Worm (Caenorhabditis elegans) whole organism, mixed stage, embryonic: ENCODE results near the gene srd-74.

Experiments
- M03D4.4 ChIP-seq: sonication (generic microtip); optimal IDR thresholded peaks from 2 replicates; lab custom pipeline; 2017; ENCODE audit warnings: mild to moderate bottlenecking, missing genetic modification characterization, missing compliant biosample characterization
- bed-3 ChIP-seq: fragments of 200-800 bp; sonication (Bioruptor generic); optimal IDR thresholded peaks from 3 replicates; lab custom pipeline; 2018; ENCODE audit warnings: mild to moderate bottlenecking, missing genetic modification characterization, moderate library complexity, missing compliant biosample characterization
- blmp-1 ChIP-seq: fragments of 150-350 bp; optimal IDR thresholded peaks from 2 replicates; lab custom pipeline; 2014; ENCODE audit warnings: missing biosample characterization, missing genetic modification characterization
- ceh-39 ChIP-seq: fragments of 150-350 bp; optimal IDR thresholded peaks from 2 replicates; lab custom pipeline; 2014; ENCODE audit warnings: missing biosample characterization, missing genetic modification characterization
- ceh-43 ChIP-seq: fragments of 200-800 bp; sonication (Bioruptor generic); optimal IDR thresholded peaks from 2 replicates; lab custom pipeline; 2018; ENCODE audit warnings: mild to moderate bottlenecking, missing genetic modification characterization, moderate library complexity, missing compliant biosample characterization
- ceh-83 ChIP-seq: fragments of 200-800 bp; sonication (Bioruptor generic); optimal IDR thresholded peaks from 2 replicates; lab custom pipeline; 2018; ENCODE audit warnings: mild to moderate bottlenecking, missing genetic modification characterization, missing compliant biosample characterization
- ces-1 ChIP-seq: fragments of 150-350 bp; optimal IDR thresholded peaks from 2 replicates; lab custom pipeline; 2014; ENCODE audit warnings: missing biosample characterization, missing genetic modification reagents, missing genetic modification characterization
- cnd-1 ChIP-seq: fragments of 200-800 bp; sonication (Bioruptor generic); optimal IDR thresholded peaks from 2 replicates; lab custom pipeline; 2018; ENCODE audit warnings: mild to moderate bottlenecking, missing genetic modification characterization, missing compliant biosample characterization
- drap-1 ChIP-seq: fragments of 200-800 bp; sonication (Bioruptor generic); optimal IDR thresholded peaks from 3 replicates; lab custom pipeline; 2018; ENCODE audit warnings: mild to moderate bottlenecking, missing genetic modification characterization, missing compliant biosample characterization
- elt-1 ChIP-seq: sonication (generic microtip); optimal IDR thresholded peaks from 2 replicates; lab custom pipeline; 2017; ENCODE audit warnings: missing genetic modification characterization, mild to moderate bottlenecking, missing compliant biosample characterization, antibody characterized with exemption, moderate library complexity, borderline replicate concordance; ENCODE audit not compliant: insufficient read depth
- elt-3 ChIP-seq: fragments of 150-350 bp; optimal IDR thresholded peaks from 2 replicates; lab custom pipeline; 2014; ENCODE audit warnings: missing biosample characterization, missing genetic modification characterization
- flh-1 ChIP-seq: fragments of 200-800 bp; sonication (Bioruptor generic); optimal IDR thresholded peaks from 2 replicates; lab custom pipeline; 2018; ENCODE audit warnings: mild to moderate bottlenecking, missing genetic modification characterization, moderate library complexity, missing compliant biosample characterization
- ham-2 ChIP-seq: fragments of 200-800 bp; sonication (Bioruptor generic); optimal IDR thresholded peaks from 2 replicates; lab custom pipeline; 2018; ENCODE audit warnings: mild to moderate bottlenecking, missing genetic modification characterization, missing compliant biosample characterization
- hlh-1 ChIP-seq: fragments of 150-350 bp; optimal IDR thresholded peaks from 2 replicates; lab custom pipeline; 2014; ENCODE audit warnings: missing biosample characterization, missing genetic modification reagents, missing genetic modification characterization
- lin-13 ChIP-seq: fragments of 150-350 bp; optimal IDR thresholded peaks from 2 replicates; lab custom pipeline; 2014; ENCODE audit warnings: missing biosample characterization, missing genetic modification characterization
- lin-32 ChIP-seq: fragments of 200-800 bp; sonication (Bioruptor generic); optimal IDR thresholded peaks from 2 replicates; lab custom pipeline; 2018; ENCODE audit warnings: mild to moderate bottlenecking, missing genetic modification characterization, missing compliant biosample characterization
- lsy-2 ChIP-seq: fragments of 150-350 bp; optimal IDR thresholded peaks from 2 replicates; lab custom pipeline; 2014; ENCODE audit warnings: missing biosample characterization, missing genetic modification characterization
- mab-5 ChIP-seq: fragments of 150-350 bp; optimal IDR thresholded peaks from 2 replicates; lab custom pipeline; 2014; ENCODE audit warnings: missing biosample characterization, missing genetic modification characterization
- mep-1 ChIP-seq: fragments of 150-350 bp; optimal IDR thresholded peaks from 2 replicates; lab custom pipeline; 2017; ENCODE audit warnings: missing biosample characterization, missing genetic modification reagents, missing genetic modification characterization, inconsistent platforms
- nhr-12 ChIP-seq: fragments of 150-350 bp; optimal IDR thresholded peaks from 2 replicates; lab custom pipeline; 2014; ENCODE audit warnings: missing biosample characterization, missing genetic modification characterization
- nhr-2 ChIP-seq: fragments of 150-350 bp; optimal IDR thresholded peaks from 2 replicates; lab custom pipeline; 2014; ENCODE audit warnings: missing biosample characterization, missing genetic modification characterization
- nhr-237 ChIP-seq: fragments of 150-350 bp; optimal IDR thresholded peaks from 2 replicates; lab custom pipeline; 2014; ENCODE audit warnings: missing biosample characterization, missing genetic modification characterization
- nhr-76 ChIP-seq: sonication (generic microtip); optimal IDR thresholded peaks from 2 replicates; lab custom pipeline; 2017; ENCODE audit warnings: missing biosample characterization, missing genetic modification characterization
- pha-4 ChIP-seq: fragments of 150-350 bp; optimal IDR thresholded peaks from 2 replicates; lab custom pipeline; 2018; ENCODE audit warnings: missing biosample characterization, missing genetic modification reagents, missing genetic modification characterization
- sem-2 ChIP-seq: fragments of 200-800 bp; sonication (Bioruptor generic); optimal IDR thresholded peaks from 2 replicates; lab custom pipeline; 2018; ENCODE audit warnings: mild to moderate bottlenecking, missing genetic modification characterization, missing compliant biosample characterization
- snpc-4 ChIP-seq: fragments of 150-350 bp; optimal IDR thresholded peaks from 2 replicates; lab custom pipeline; 2014; ENCODE audit warnings: missing biosample characterization, missing genetic modification characterization
- sptf-1 ChIP-seq: sonication (generic microtip); optimal IDR thresholded peaks from 2 replicates; lab custom pipeline; 2017; ENCODE audit warnings: mild to moderate bottlenecking, missing genetic modification characterization, moderate library complexity, missing compliant biosample characterization
- tbx-8 ChIP-seq: fragments of 200-800 bp; sonication (Bioruptor generic); optimal IDR thresholded peaks from 2 replicates; lab custom pipeline; 2018; ENCODE audit warnings: mild to moderate bottlenecking, missing genetic modification characterization, moderate library complexity, missing compliant biosample characterization
- unc-120 ChIP-seq: sonication (generic microtip); optimal IDR thresholded peaks from 2 replicates; lab custom pipeline; 2017; ENCODE audit warnings: missing genetic modification characterization, missing compliant biosample characterization; ENCODE audit not compliant: poor library complexity, severe bottlenecking
- unc-39 ChIP-seq: fragments of 150-350 bp; optimal IDR thresholded peaks from 2 replicates; lab custom pipeline; 2014; ENCODE audit warnings: missing biosample characterization, missing genetic modification characterization
- unc-62 ChIP-seq: fragments of 150-350 bp; optimal IDR thresholded peaks from 2 replicates; lab custom pipeline; 2014; ENCODE audit warnings: missing biosample characterization, missing genetic modification reagents, missing genetic modification characterization
- zip-8 ChIP-seq: fragments of 150-350 bp; optimal IDR thresholded peaks from 2 replicates; lab custom pipeline; 2014; ENCODE audit warnings: missing biosample characterization, missing genetic modification characterization
- ztf-11 ChIP-seq: fragments of 150-350 bp; optimal IDR thresholded peaks from 2 replicates; lab custom pipeline; 2014; ENCODE audit warnings: missing biosample characterization, missing genetic modification characterization

Gene srd-74

DNA sequence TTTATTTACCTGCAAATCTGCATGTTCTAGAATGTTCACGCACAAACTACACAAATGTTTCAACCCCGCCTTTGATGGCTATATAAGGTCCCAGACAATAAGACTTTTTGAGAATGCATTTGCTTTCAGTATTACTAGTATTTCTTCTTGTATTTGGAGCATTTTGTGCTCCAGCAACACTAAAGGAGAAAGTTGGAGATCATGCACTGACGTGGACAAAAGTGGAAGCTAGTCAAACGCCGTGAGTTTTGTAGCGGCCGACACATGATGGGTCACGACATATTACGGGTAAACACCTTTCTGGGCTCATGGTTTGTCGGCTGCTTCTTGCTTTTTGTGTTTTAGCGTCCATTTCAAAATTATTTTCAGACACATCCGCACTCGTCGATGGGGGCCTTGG lies 28.5 kb downstream of the srd-74 start, which contains the start of gene C18D11.6:
TSS of gene C18D11.6 (plus strand) at position 110 of the 400 bp plus-strand sequence.
- no peak for TF ChIP-seq ceh-83 (GFP tag; lab: Kevin White, UChicago)
- TF ChIP-seq bed-3 (GFP tag; lab: Kevin White, UChicago): no peak
- TF ChIP-seq ztf-11 (tag; lab: Kevin White, UChicago): no peak
- no peak for TF ChIP-seq nhr-237 (tag; lab: Kevin White, UChicago)
- TF ChIP-seq unc-120: no peak
- TF ChIP-seq nhr-12 (tag; lab: Kevin White, UChicago): no peak
- no peak for TF ChIP-seq blmp-1 (tag; lab: Kevin White, UChicago)
- TF ChIP-seq ces-1 (GFP tag; lab: Kevin White, UChicago): no peak
- TF ChIP-seq cnd-1: no peak
- no peak for TF ChIP-seq ham-2 (GFP tag; lab: Kevin White, UChicago)
- TF ChIP-seq flh-1 (GFP tag; lab: Kevin White, UChicago): no peak
- no peak for TF ChIP-seq lin-13
- no peak for TF ChIP-seq ceh-39
- TF ChIP-seq lin-32: no peak
- TF ChIP-seq mep-1 (tag; lab: Kevin White, UChicago): no peak

DNA sequence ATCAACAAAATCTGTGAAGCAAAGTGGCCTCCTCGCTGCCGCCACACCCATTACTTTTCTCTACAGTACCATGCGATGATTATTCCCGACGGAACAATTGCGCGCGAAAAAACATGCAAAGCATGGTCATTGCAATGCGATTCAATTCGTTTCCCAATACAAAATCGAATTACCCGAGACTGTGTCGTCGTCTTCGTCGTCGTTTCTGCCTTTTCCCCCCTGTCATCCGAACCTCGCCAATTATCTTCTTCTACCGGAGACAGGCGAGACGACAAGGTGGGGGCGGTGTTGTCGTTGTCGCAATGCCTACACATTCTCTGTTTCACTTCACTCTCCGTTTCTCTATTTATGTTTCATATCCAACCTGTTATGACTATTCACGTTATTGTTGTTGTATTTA lies 29.9 kb downstream of the srd-74 start:
- TF ChIP-seq blmp-1 (tag; lab: Kevin White, UChicago) (peak; percentile 10), sptf-1 (no peak)

ce11 chrIII:11814653-11815052 lies 32.8 kb downstream of the srd-74 start:
- peak; percentile 58 for TF ChIP-seq blmp-1 (tag; lab: Kevin White, UChicago)
- no peak for TF ChIP-seq drap-1 (GFP tag; lab: Kevin White, UChicago)

ce11 chrIII:11816523-11817003 lies 34.7 kb downstream of the srd-74 start, which contains the start of gene C18D11.1:
C18D11.1 (plus strand) TSS chrIII:11816573.
- TF ChIP-seq ceh-43 (GFP tag; lab: Kevin White, UChicago) (no peak), unc-62 (GFP tag; lab: Kevin White, UChicago) (peak; percentile 60), sptf-1 (no peak)
- TF ChIP-seq, all 35 proteins: peak for 1

DNA sequence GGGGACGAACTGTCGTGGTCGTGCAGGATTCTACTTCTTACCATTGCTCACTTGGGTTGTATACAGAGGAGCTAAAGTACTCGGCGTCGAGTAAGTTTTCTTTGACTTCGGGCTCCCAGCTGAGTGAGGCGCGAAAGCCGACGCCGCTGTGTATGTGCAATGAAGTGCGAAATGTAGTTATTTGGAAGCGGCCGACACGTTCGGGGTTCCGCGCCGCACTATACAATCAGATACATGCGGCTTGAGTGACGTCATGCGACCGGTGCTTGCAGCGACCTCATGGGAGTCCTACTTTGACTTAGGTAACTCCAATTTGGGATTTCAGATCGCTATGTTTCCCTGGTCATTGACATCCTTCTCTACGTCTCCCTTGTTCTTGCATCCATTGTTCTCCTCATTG lies 36.0 kb downstream of the srd-74 start:
- TF ChIP-seq ceh-39 (no peak), blmp-1 (tag; lab: Kevin White, UChicago) (no peak), hlh-1 (tag; lab: Kevin White, UChicago) (no peak), nhr-12 (tag; lab: Kevin White, UChicago) (no peak), zip-8 (tag; lab: Kevin White, UChicago) (no peak), ces-1 (GFP tag; lab: Kevin White, UChicago) (no peak), nhr-237 (tag; lab: Kevin White, UChicago) (no peak), ztf-11 (tag; lab: Kevin White, UChicago) (no peak), cnd-1 (no peak), drap-1 (GFP tag; lab: Kevin White, UChicago) (no peak), sem-2 (no peak), mab-5 (tag; lab: Kevin White, UChicago) (no peak)

DNA sequence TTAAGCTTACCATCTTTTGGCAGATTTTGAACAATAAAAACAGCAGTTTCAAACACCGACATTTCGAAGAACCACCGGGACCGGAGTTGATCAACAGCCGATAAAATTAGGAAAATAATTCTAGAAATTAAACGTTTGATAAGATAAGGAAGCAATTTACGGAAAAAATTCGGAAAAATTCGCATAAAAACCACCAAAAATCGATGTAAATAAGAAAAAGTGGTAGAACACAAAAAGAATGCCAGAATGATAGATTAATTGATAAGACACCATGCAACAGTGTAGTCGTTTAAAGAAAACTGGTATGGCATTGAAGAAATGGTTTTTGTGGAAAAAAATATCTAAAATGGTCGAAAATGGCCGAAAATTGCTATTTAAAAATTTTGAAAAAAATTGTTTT lies 40.5 kb downstream of the srd-74 start, which contains the start of gene maa-1:
TSS of gene maa-1 (minus strand) at position 120 of the 400 bp plus-strand sequence.
- no peak for TF ChIP-seq nhr-237 (tag; lab: Kevin White, UChicago)
- TF ChIP-seq tbx-8 (GFP tag; lab: Kevin White, UChicago): no peak
- no peak for TF ChIP-seq nhr-76 (tag; lab: Kevin White, UChicago)
- TF ChIP-seq M03D4.4: no peak

- TF ChIP-seq ceh-39 (peak; percentile 1), snpc-4 (tag; lab: Kevin White, UChicago) (no peak), pha-4 (tag; lab: Kevin White, UChicago) (peak; percentile 78), ces-1 (GFP tag; lab: Kevin White, UChicago) (peak; percentile 13), mab-5 (tag; lab: Kevin White, UChicago) (no peak), ceh-43 (GFP tag; lab: Kevin White, UChicago) (peak; percentile 8), nhr-76 (tag; lab: Kevin White, UChicago) (no peak), drap-1 (GFP tag; lab: Kevin White, UChicago) (no peak), nhr-237 (tag; lab: Kevin White, UChicago) (peak; percentile 46), elt-3 (tag; lab: Kevin White, UChicago) (no peak), ham-2 (GFP tag; lab: Kevin White, UChicago) (no peak), sem-2 (no peak), blmp-1 (tag; lab: Kevin White, UChicago) (no peak), nhr-2 (no peak), sptf-1 (peak; percentile 21), unc-120 (peak; percentile 63), lin-32 (no peak), lsy-2 (tag; lab: Kevin White, UChicago) (peak; percentile 95), tbx-8 (GFP tag; lab: Kevin White, UChicago) (no peak), ceh-83 (GFP tag; lab: Kevin White, UChicago) (no peak), nhr-12 (tag; lab: Kevin White, UChicago) (no peak), bed-3 (GFP tag; lab: Kevin White, UChicago) (no peak), unc-62 (GFP tag; lab: Kevin White, UChicago) (peak; percentile 11), M03D4.4 (peak; percentile 10), unc-39 (tag; lab: Kevin White, UChicago) (no peak), elt-1 (tag; lab: Kevin White, UChicago) (no peak), hlh-1 (tag; lab: Kevin White, UChicago) (peak; percentile 94), mep-1 (tag; lab: Kevin White, UChicago) (peak; percentile 74), zip-8 (tag; lab: Kevin White, UChicago) (no peak), ztf-11 (tag; lab: Kevin White, UChicago) (no peak), cnd-1 (no peak)
Measured at ce11 chrIII:11823260-11823659, 41.4 kb downstream of the srd-74 start, which contains the start of gene C18D11.3. C18D11.3 (plus strand) TSS chrIII:11823448.
